Fruit fly (Drosophila melanogaster) whole organism, embryonic: Measurements from ENCODE around the gene CG12224.

ENCODE experiments used
- CG15479 ChIP-seq: fragments of 200-800 bp; sonication (Bioruptor generic); optimal IDR thresholded peaks from 3 replicates; lab custom pipeline; 2019; ENCODE audit warnings: missing biosample characterization, mild to moderate bottlenecking, missing genetic modification characterization, moderate library complexity
- CG7271 ChIP-seq: fragments of 200-800 bp; sonication (Bioruptor generic); optimal IDR thresholded peaks from 2 replicates; lab custom pipeline; 2018; ENCODE audit warnings: missing biosample characterization, mild to moderate bottlenecking, missing genetic modification characterization, moderate library complexity
- CG8089 ChIP-seq: fragments of 200-800 bp; sonication (Bioruptor generic); optimal IDR thresholded peaks from 3 replicates; lab custom pipeline; 2016; ENCODE audit warnings: missing biosample characterization, missing genetic modification characterization
- Hand ChIP-seq: fragments of 200-800 bp; sonication (Bioruptor generic); optimal IDR thresholded peaks from 2 replicates; lab custom pipeline; 2017; ENCODE audit warnings: mild to moderate bottlenecking, missing biosample characterization, missing genetic modification reagents, missing genetic modification characterization
- Hmx ChIP-seq: fragments of 200-800 bp; sonication (Bioruptor generic); optimal IDR thresholded peaks from 2 replicates; lab custom pipeline; 2016; ENCODE audit warnings: missing biosample characterization, missing genetic modification characterization
- bab2 ChIP-seq: fragments of 200-800 bp; sonication (Bioruptor generic); optimal IDR thresholded peaks from 2 replicates; lab custom pipeline; 2016; ENCODE audit warnings: missing biosample characterization, missing genetic modification characterization
- btn ChIP-seq: fragments of 200-800 bp; sonication (Bioruptor generic); optimal IDR thresholded peaks from 2 replicates; lab custom pipeline; 2016; ENCODE audit warnings: missing biosample characterization, missing genetic modification characterization
- corto ChIP-seq: fragments of 200-800 bp; sonication (Bioruptor generic); optimal IDR thresholded peaks from 2 replicates; lab custom pipeline; 2016; ENCODE audit warnings: missing biosample characterization, mild to moderate bottlenecking, missing genetic modification characterization, moderate library complexity
- org-1 ChIP-seq: fragments of 200-800 bp; sonication (Bioruptor generic); optimal IDR thresholded peaks from 2 replicates; lab custom pipeline; 2017; ENCODE audit warnings: missing biosample characterization, missing genetic modification characterization
- pan ChIP-seq, 4 experiments: fragments of >200 bp in 3 of 4; fragments of 200-800 bp in 1 of 4; sonication (Bioruptor generic) in 1 of 4; optimal IDR thresholded peaks in 3 of 4; IDR thresholded peaks in 1 of 4; 2 replicates each; pipeline versions ENCODE4 v1.3.6 to Lab custom; 2017 to 2022; ENCODE audit warnings: missing biosample characterization in 2 of 4, missing genetic modification characterization in 2 of 4, mixed read lengths in 1 of 4

dm6 chr3R:11973826-11974225 lies 8.0 kb downstream of the CG12224 start:
- TF ChIP-seq Hmx (no peak), CG15479 (no peak), CG8089 (no peak), Hand (GFP tag; lab: Kevin White, UChicago) (no peak), org-1 (GFP tag; lab: Kevin White, UChicago) (no peak), bab2 (GFP tag; lab: Kevin White, UChicago) (no peak), pan (optimal IDR thresholded peaks at IDR 0.05; lab: Kevin White, UChicago) (no peak), pan (GFP tag; optimal IDR thresholded peaks at IDR 0.05 in 1 of 2, IDR thresholded peaks at IDR 0.05 in 1 of 2) (no peak), btn (GFP tag; lab: Kevin White, UChicago) (no peak), corto (GFP tag; lab: Kevin White, UChicago) (no peak), CG7271 (no peak)
